Worm (Caenorhabditis elegans) whole organism, L3 larva: ENCODE results near the gene tsp-2.

Source experiments
- aly-2 ChIP-seq: fragments of 150-350 bp; optimal IDR thresholded peaks from 2 replicates; lab custom pipeline; 2014; ENCODE audit warnings: missing biosample characterization, missing genetic modification characterization
- ceh-16 ChIP-seq: sonication (generic microtip); optimal IDR thresholded peaks from 2 replicates; lab custom pipeline; 2017; ENCODE audit warnings: missing biosample characterization, missing genetic modification characterization
- elt-2 ChIP-seq: sonication (generic microtip); optimal IDR thresholded peaks from 2 replicates; lab custom pipeline; 2016; ENCODE audit warnings: missing genetic modification reagents, mild to moderate bottlenecking, missing genetic modification characterization, missing compliant biosample characterization
- jun-1 ChIP-seq: fragments of 150-350 bp; optimal IDR thresholded peaks from 2 replicates; lab custom pipeline; 2014; ENCODE audit warnings: missing biosample characterization, missing genetic modification reagents, missing genetic modification characterization
- nhr-11 ChIP-seq: fragments of 150-350 bp; optimal IDR thresholded peaks from 2 replicates; lab custom pipeline; 2014; ENCODE audit warnings: missing biosample characterization, missing genetic modification characterization
- nhr-237 ChIP-seq: fragments of 150-350 bp; optimal IDR thresholded peaks from 2 replicates; lab custom pipeline; 2014; ENCODE audit warnings: missing biosample characterization, missing genetic modification characterization
- nhr-25 ChIP-seq: sonication (generic microtip); optimal IDR thresholded peaks from 2 replicates; lab custom pipeline; 2017; ENCODE audit warnings: missing biosample characterization, missing genetic modification characterization
- nhr-76 ChIP-seq: fragments of 150-350 bp; sonication (generic microtip); optimal IDR thresholded peaks from 5 replicates; lab custom pipeline; 2014; ENCODE audit warnings: missing biosample characterization, missing genetic modification characterization
- skn-1 ChIP-seq: fragments of 150-350 bp; optimal IDR thresholded peaks from 2 replicates; lab custom pipeline; 2014; ENCODE audit warnings: missing biosample characterization, missing genetic modification characterization
- unc-62 ChIP-seq: fragments of 150-350 bp; sonication (generic microtip); optimal IDR thresholded peaks from 4 replicates; lab custom pipeline; 2014; ENCODE audit warnings: missing biosample characterization, missing genetic modification reagents, missing genetic modification characterization

DNA sequence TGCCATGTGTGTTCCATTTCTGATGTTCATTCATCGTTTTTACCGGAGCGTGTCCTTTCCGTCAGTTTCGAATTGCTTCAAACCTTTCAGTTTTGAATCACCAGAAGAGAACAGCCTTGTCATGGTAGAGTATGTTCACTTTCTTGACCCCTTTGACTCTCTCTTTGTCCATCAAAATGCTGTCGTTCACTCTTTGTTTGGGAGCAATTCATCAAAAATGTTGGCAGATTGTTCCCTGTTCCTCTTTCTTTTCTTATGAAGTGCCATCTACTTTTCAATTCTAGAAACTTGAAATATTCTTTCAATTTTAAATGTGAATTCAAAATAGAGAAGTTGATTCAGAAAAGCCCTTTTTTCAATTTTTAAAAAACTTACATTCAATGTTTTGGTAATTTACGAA lies 43.6 kb upstream of the tsp-2 start:
- TF ChIP-seq aly-2 (tag; lab: Kevin White, UChicago), result no peak
- no peak for TF ChIP-seq skn-1 (tag; lab: Kevin White, UChicago)
- no peak for TF ChIP-seq nhr-25
- no peak for TF ChIP-seq unc-62 (GFP tag; lab: Kevin White, UChicago)
- no peak for TF ChIP-seq nhr-237 (tag; lab: Kevin White, UChicago)
- TF ChIP-seq elt-2 (tag; lab: Kevin White, UChicago), result no peak
- no peak for TF ChIP-seq nhr-76 (tag; lab: Kevin White, UChicago)
- TF ChIP-seq nhr-11 (tag; lab: Kevin White, UChicago), result no peak
- TF ChIP-seq jun-1 (tag; lab: Kevin White, UChicago), result no peak
- no peak for TF ChIP-seq ceh-16
